Fruit fly (Drosophila melanogaster) whole organism, wandering third instar larva: ENCODE results near the gene gdl-ORF39.

Experiments
- Abd-B ChIP-seq: fragments of >200 bp; optimal IDR thresholded peaks from 2 replicates; lab custom pipeline; 2017; ENCODE audit warnings: missing biosample characterization, missing genetic modification characterization
- CG32264 ChIP-seq: fragments of 200-800 bp; sonication (Bioruptor generic); optimal IDR thresholded peaks from 2 replicates; lab custom pipeline; 2016; ENCODE audit warnings: missing biosample characterization, missing genetic modification characterization
- CG9705 ChIP-seq: fragments of 200-800 bp; sonication (Bioruptor generic); optimal IDR thresholded peaks from 2 replicates; lab custom pipeline; 2018; ENCODE audit warnings: missing biosample characterization, mild to moderate bottlenecking, missing genetic modification characterization
- CrebA ChIP-seq: fragments of 200-800 bp; sonication (Bioruptor generic); optimal IDR thresholded peaks from 2 replicates; lab custom pipeline; 2016; ENCODE audit warnings: missing biosample characterization, mild to moderate bottlenecking, missing genetic modification characterization, borderline replicate concordance
- Dfd ChIP-seq: fragments of >200 bp; optimal IDR thresholded peaks from 2 replicates; lab custom pipeline; 2017; ENCODE audit warnings: missing biosample characterization, missing genetic modification characterization
- Dif ChIP-seq: fragments of 200-275, 200-300 bp; sonication (Bioruptor generic); optimal IDR thresholded peaks from 2 replicates; lab custom pipeline; 2018; ENCODE audit warnings: missing biosample characterization, missing genetic modification characterization; ENCODE audit not compliant: partially characterized antibody
- GATAd ChIP-seq: sonication (Bioruptor generic); optimal IDR thresholded peaks from 2 replicates; lab custom pipeline; 2016; ENCODE audit warnings: missing biosample characterization, missing genetic modification characterization
- HLH106 ChIP-seq: fragments of 200-800 bp; optimal IDR thresholded peaks from 3 replicates; lab custom pipeline; 2019; ENCODE audit warnings: missing biosample characterization, mild to moderate bottlenecking, missing genetic modification characterization, moderate library complexity
- Hnf4 ChIP-seq: fragments of 200-800 bp; sonication (Bioruptor generic); optimal IDR thresholded peaks from 2 replicates; lab custom pipeline; 2016; ENCODE audit warnings: missing biosample characterization, mild to moderate bottlenecking, missing genetic modification characterization
- Hr78 ChIP-seq: fragments of >200 bp; optimal IDR thresholded peaks from 2 replicates; lab custom pipeline; 2017; ENCODE audit warnings: missing biosample characterization, missing genetic modification characterization
- Hr83 ChIP-seq: fragments of 200-300 bp; sonication (Bioruptor generic); optimal IDR thresholded peaks from 2 replicates; lab custom pipeline; 2016; ENCODE audit warnings: missing biosample characterization, mild to moderate bottlenecking, missing genetic modification characterization, moderate library complexity; ENCODE audit not compliant: poor library complexity, severe bottlenecking
- Jra ChIP-seq: sonication (Bioruptor generic); optimal IDR thresholded peaks from 2 replicates; lab custom pipeline; 2016; ENCODE audit warnings: missing biosample characterization, missing genetic modification characterization
- Mio ChIP-seq: sonication (Bioruptor generic); optimal IDR thresholded peaks from 2 replicates; lab custom pipeline; 2016; ENCODE audit warnings: missing biosample characterization, missing genetic modification characterization
- Myc ChIP-seq: fragments of >200 bp; optimal IDR thresholded peaks from 2 replicates; lab custom pipeline; 2017
- N ChIP-seq: fragments of >200 bp; optimal IDR thresholded peaks from 2 replicates; lab custom pipeline; 2018; ENCODE audit warnings: missing biosample characterization, missing external identifiers, missing genetic modification characterization
- OdsH ChIP-seq: fragments of 200-800 bp; sonication (Bioruptor generic); optimal IDR thresholded peaks from 2 replicates; lab custom pipeline; 2016; ENCODE audit warnings: missing biosample characterization, mild to moderate bottlenecking, missing genetic modification characterization
- Rel ChIP-seq, 2 experiments: fragments of 200-800 bp; sonication (Bioruptor generic) in 1 of 2; optimal IDR thresholded peaks; 2 replicates in 1 of 2; 3 replicates in 1 of 2; lab custom pipeline; 2016 to 2019; ENCODE audit warnings: mild to moderate bottlenecking in 2 of 2, missing biosample characterization in 2 of 2, missing genetic modification characterization in 2 of 2, moderate library complexity in 1 of 2
- Sp1 ChIP-seq: fragments of 200-800 bp; sonication (Bioruptor generic); optimal IDR thresholded peaks from 3 replicates; lab custom pipeline; 2019; ENCODE audit warnings: missing biosample characterization, mild to moderate bottlenecking, missing genetic modification characterization, moderate library complexity
- Vsx2 ChIP-seq: fragments of 200-300, 225-300 bp; sonication (Bioruptor generic); optimal IDR thresholded peaks from 2 replicates; lab custom pipeline; 2018; ENCODE audit warnings: missing biosample characterization, missing genetic modification characterization; ENCODE audit not compliant: partially characterized antibody
- br ChIP-seq: fragments of 200-800 bp; sonication (Bioruptor generic); optimal IDR thresholded peaks from 2 replicates; lab custom pipeline; 2016; ENCODE audit warnings: missing biosample characterization, missing genetic modification characterization
- brk ChIP-seq: fragments of 200-800 bp; sonication (Bioruptor generic); optimal IDR thresholded peaks from 2 replicates; lab custom pipeline; 2016; ENCODE audit warnings: missing biosample characterization, mild to moderate bottlenecking, missing genetic modification characterization
- dl ChIP-seq, 2 experiments: fragments of 175-275, 200-275 bp in 1 of 2; fragments of 200-275 bp in 1 of 2; sonication (Bioruptor generic); optimal IDR thresholded peaks; lab custom pipeline; 2018; ENCODE audit warnings: mild to moderate bottlenecking in 2 of 2, missing biosample characterization in 2 of 2, missing genetic modification characterization in 2 of 2, moderate library complexity in 2 of 2; ENCODE audit not compliant: partially characterized antibody in 2 of 2, insufficient read depth in 1 of 2
- dmrt93B ChIP-seq: fragments of 200-800 bp; sonication (Bioruptor generic); optimal IDR thresholded peaks from 2 replicates; lab custom pipeline; 2018; ENCODE audit warnings: missing biosample characterization, mild to moderate bottlenecking, missing genetic modification characterization
- dsf ChIP-seq: sonication (Bioruptor generic); optimal IDR thresholded peaks from 2 replicates; lab custom pipeline; 2016; ENCODE audit warnings: missing biosample characterization, missing genetic modification characterization, borderline replicate concordance
- ey ChIP-seq: fragments of 200-800 bp; sonication (Bioruptor generic); optimal IDR thresholded peaks from 2 replicates; lab custom pipeline; 2016; ENCODE audit warnings: missing biosample characterization, missing genetic modification characterization
- foxo ChIP-seq, 2 experiments: fragments of 200-800 bp; sonication (Bioruptor generic); optimal IDR thresholded peaks; 2 replicates in 1 of 2; 3 replicates in 1 of 2; lab custom pipeline; 2016 to 2017; ENCODE audit warnings: missing biosample characterization in 2 of 2, missing genetic modification characterization in 2 of 2
- fru ChIP-seq: fragments of 200-800 bp; sonication (Bioruptor generic); optimal IDR thresholded peaks from 3 replicates; lab custom pipeline; 2016; ENCODE audit warnings: missing biosample characterization, mild to moderate bottlenecking, missing genetic modification characterization
- h ChIP-seq: fragments of 200-800 bp; sonication (Bioruptor generic); optimal IDR thresholded peaks from 3 replicates; lab custom pipeline; 2016; ENCODE audit warnings: missing biosample characterization, mild to moderate bottlenecking, missing genetic modification characterization
- jim ChIP-seq: fragments of 175-275, 200-325 bp; sonication (Bioruptor generic); optimal IDR thresholded peaks from 2 replicates; lab custom pipeline; 2016; ENCODE audit warnings: missing biosample characterization, mild to moderate bottlenecking, missing genetic modification characterization
- lola ChIP-seq: fragments of >200 bp; optimal IDR thresholded peaks from 2 replicates; lab custom pipeline; 2017; ENCODE audit warnings: missing biosample characterization, missing genetic modification characterization
- pan ChIP-seq: fragments of >200 bp; optimal IDR thresholded peaks from 2 replicates; lab custom pipeline; 2017
- psq ChIP-seq: fragments of 200-800 bp; sonication (Bioruptor generic); optimal IDR thresholded peaks from 3 replicates; lab custom pipeline; 2017; ENCODE audit warnings: missing biosample characterization, mild to moderate bottlenecking, missing genetic modification characterization, moderate library complexity
- rgr ChIP-seq: fragments of 200-800 bp; sonication (Bioruptor generic); optimal IDR thresholded peaks from 3 replicates; lab custom pipeline; 2016; ENCODE audit warnings: missing biosample characterization, mild to moderate bottlenecking, missing genetic modification characterization
- sage ChIP-seq: fragments of 200-800 bp; sonication (Bioruptor generic); optimal IDR thresholded peaks from 2 replicates; lab custom pipeline; 2016; ENCODE audit warnings: missing biosample characterization, mild to moderate bottlenecking, missing genetic modification characterization
- sv ChIP-seq: fragments of 200-800 bp; sonication (Bioruptor generic); optimal IDR thresholded peaks from 3 replicates; lab custom pipeline; 2016; ENCODE audit warnings: missing biosample characterization, missing genetic modification characterization
- tai ChIP-seq: sonication (Bioruptor generic); optimal IDR thresholded peaks from 2 replicates; lab custom pipeline; 2016; ENCODE audit warnings: missing biosample characterization, missing genetic modification characterization
- usp ChIP-seq: fragments of >200 bp; optimal IDR thresholded peaks from 2 replicates; lab custom pipeline; 2017; ENCODE audit warnings: missing biosample characterization, missing genetic modification characterization
- woc ChIP-seq: sonication (Bioruptor generic); optimal IDR thresholded peaks from 2 replicates; lab custom pipeline; 2016; ENCODE audit warnings: missing biosample characterization, mild to moderate bottlenecking, missing genetic modification characterization

Gene gdl-ORF39

DNA sequence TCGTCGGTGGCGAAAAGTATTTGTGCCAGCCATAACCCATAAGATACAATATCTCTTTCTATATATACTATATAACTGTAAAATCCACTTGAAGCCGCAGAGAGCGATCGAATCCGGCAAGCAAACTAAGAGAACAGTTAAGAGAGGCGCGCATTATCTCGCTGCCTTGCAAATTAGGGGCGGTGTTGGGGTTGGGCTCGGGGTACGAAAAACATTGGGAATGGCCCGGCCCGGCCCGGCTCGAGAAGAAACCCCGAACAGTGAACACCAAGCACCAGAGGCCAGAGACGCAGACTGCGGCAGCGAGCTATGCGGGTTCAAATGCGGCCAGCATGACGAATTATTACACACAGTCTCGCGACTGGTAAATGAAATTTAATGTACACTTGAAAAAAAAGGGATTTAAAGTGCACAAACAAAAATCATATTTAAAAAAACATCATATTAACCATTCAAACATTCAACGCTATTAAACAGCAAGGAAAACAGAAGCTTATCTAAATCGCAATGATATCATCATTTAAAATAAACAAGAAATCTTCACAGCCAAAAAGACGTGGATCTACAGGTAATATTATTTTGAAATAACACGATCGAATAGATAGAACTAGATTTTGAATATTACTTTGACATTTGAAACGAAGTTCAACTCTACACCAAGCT lies 23.3 kb downstream of the gdl-ORF39 start:
- TF ChIP-seq Dfd, result no peak
- TF ChIP-seq N, result no peak
- TF ChIP-seq Mio (GFP tag; lab: Kevin White, UChicago), result no peak
- TF ChIP-seq foxo (GFP tag; optimal IDR thresholded peaks at IDR 0.05; lab: Kevin White, UChicago), result peak in 1 of 2 experiments; percentile 53
- TF ChIP-seq Myc (lab: Kevin White, UChicago), result no peak
- TF ChIP-seq lola, result no peak
- peak; percentile 63 for TF ChIP-seq CrebA (GFP tag; lab: Kevin White, UChicago)
- peak; percentile 13 for TF ChIP-seq CG32264
- no peak for TF ChIP-seq pan
- peak; percentile 21 for TF ChIP-seq psq (GFP tag; lab: Kevin White, UChicago)
- TF ChIP-seq Jra (GFP tag; lab: Kevin White, UChicago), result peak; percentile 25
- TF ChIP-seq Sp1 (GFP tag; lab: Kevin White, UChicago), result peak; percentile 26
- TF ChIP-seq Abd-B (GFP tag; lab: Kevin White, UChicago), result no peak
- TF ChIP-seq dsf, result no peak
- TF ChIP-seq fru, result peak; percentile 62
- peak; percentile 23 for TF ChIP-seq rgr (GFP tag; lab: Kevin White, UChicago)
- TF ChIP-seq jim, result no peak
- peak; percentile 68 for TF ChIP-seq sage
- no peak for TF ChIP-seq CG9705
- TF ChIP-seq Hr83 (GFP tag; lab: Kevin White, UChicago), result peak; percentile 28
- peak; percentile 67 for TF ChIP-seq dmrt93B
- peak; percentile 42 for TF ChIP-seq tai
- TF ChIP-seq woc (GFP tag; lab: Kevin White, UChicago), result peak; percentile 37
- no peak for TF ChIP-seq Hnf4 (GFP tag; lab: Kevin White, UChicago)
- peak; percentile 89 for TF ChIP-seq Dif
- no peak for TF ChIP-seq GATAd
- TF ChIP-seq OdsH (GFP tag; lab: Kevin White, UChicago), result no peak
- TF ChIP-seq br (GFP tag; lab: Kevin White, UChicago), result peak; percentile 21
- no peak for TF ChIP-seq Vsx2
- peak; percentile 71 for TF ChIP-seq HLH106
- TF ChIP-seq dl (GFP tag; optimal IDR thresholded peaks at IDR 0.05; lab: Kevin White, UChicago; ENCODE audit: insufficient read depth in 1 of 2, partially characterized antibody in 2 of 2), result peak; percentile 58 to 72
- TF ChIP-seq Rel (GFP tag; optimal IDR thresholded peaks at IDR 0.05; lab: Kevin White, UChicago), result peak; percentile 90
- peak; percentile 97 for TF ChIP-seq Rel (tag; optimal IDR thresholded peaks at IDR 0.05; lab: Kevin White, UChicago)
- peak; percentile 55 for TF ChIP-seq h (GFP tag; lab: Kevin White, UChicago)
- TF ChIP-seq usp (GFP tag; lab: Kevin White, UChicago), result no peak
- TF ChIP-seq sv (GFP tag; lab: Kevin White, UChicago), result no peak
- TF ChIP-seq ey, result peak; percentile 36
- TF ChIP-seq Hr78 (GFP tag; lab: Kevin White, UChicago), result no peak
- TF ChIP-seq brk (GFP tag; lab: Kevin White, UChicago), result peak; percentile 5

DNA sequence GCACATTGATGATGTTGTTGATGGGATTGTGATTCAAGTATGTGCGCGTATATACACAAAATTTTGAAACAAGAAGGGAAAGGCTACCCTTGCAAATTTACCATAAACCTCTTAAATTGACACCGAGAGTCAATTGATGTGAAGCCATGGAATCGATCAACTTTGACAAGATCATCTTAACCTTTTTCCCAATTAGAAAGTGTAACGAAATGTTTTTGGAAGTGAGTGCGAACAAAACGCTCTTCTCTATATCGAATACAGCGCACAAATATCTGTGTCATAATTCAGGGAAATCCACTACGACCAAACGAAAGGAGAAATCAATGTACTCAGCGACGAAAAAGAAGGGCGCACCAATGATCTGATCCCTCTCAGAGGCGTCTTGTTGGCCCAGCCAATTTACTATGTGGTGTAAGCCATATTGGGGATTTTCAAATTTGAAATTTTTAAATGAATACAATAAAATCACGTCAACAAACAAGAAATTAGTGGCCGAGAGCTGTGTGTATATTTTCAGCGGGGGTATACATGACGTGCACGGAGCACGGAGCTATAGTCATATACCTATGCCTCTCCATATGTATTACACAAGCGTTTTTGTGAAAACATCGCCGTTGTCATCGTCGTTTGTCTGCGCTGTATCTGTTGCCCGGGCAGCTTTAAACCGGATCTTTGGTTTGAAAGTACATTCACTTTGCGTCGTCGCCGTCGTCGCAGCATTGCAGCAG lies 24.3 kb downstream of the gdl-ORF39 start:
- no peak for TF ChIP-seq usp (GFP tag; lab: Kevin White, UChicago)
- peak; percentile 84 for TF ChIP-seq dmrt93B
- no peak for TF ChIP-seq dsf
- peak; percentile 92 for TF ChIP-seq OdsH (GFP tag; lab: Kevin White, UChicago)
- no peak for TF ChIP-seq Myc (lab: Kevin White, UChicago)
- TF ChIP-seq sv (GFP tag; lab: Kevin White, UChicago), result no peak
- TF ChIP-seq rgr (GFP tag; lab: Kevin White, UChicago), result peak; percentile 89
- no peak for TF ChIP-seq GATAd
- peak; percentile 60 for TF ChIP-seq CrebA (GFP tag; lab: Kevin White, UChicago)
- peak; percentile 59 to 92 for TF ChIP-seq foxo (GFP tag; optimal IDR thresholded peaks at IDR 0.05; lab: Kevin White, UChicago)
- TF ChIP-seq CG32264, result peak; percentile 55
- no peak for TF ChIP-seq Hr83 (GFP tag; lab: Kevin White, UChicago)
- peak; percentile 65 for TF ChIP-seq CG9705
- peak; percentile 1 for TF ChIP-seq Dif
- peak; percentile 8 for TF ChIP-seq brk (GFP tag; lab: Kevin White, UChicago)
- peak; percentile 23 for TF ChIP-seq Mio (GFP tag; lab: Kevin White, UChicago)
- peak; percentile 89 for TF ChIP-seq HLH106
- TF ChIP-seq pan, result no peak
- peak; percentile 93 for TF ChIP-seq woc (GFP tag; lab: Kevin White, UChicago)
- TF ChIP-seq ey, result peak; percentile 93
- TF ChIP-seq psq (GFP tag; lab: Kevin White, UChicago), result peak; percentile 74
- peak; percentile 62 for TF ChIP-seq Jra (GFP tag; lab: Kevin White, UChicago)
- peak; percentile 86 for TF ChIP-seq Sp1 (GFP tag; lab: Kevin White, UChicago)
- TF ChIP-seq fru, result peak; percentile 92
- no peak for TF ChIP-seq Vsx2
- peak; percentile 76 for TF ChIP-seq sage
- no peak for TF ChIP-seq Dfd
- peak; percentile 45 for TF ChIP-seq Rel (GFP tag; optimal IDR thresholded peaks at IDR 0.05; lab: Kevin White, UChicago)
- peak; percentile 84 for TF ChIP-seq Rel (tag; optimal IDR thresholded peaks at IDR 0.05; lab: Kevin White, UChicago)
- peak; percentile 80 for TF ChIP-seq tai
- peak; percentile 93 for TF ChIP-seq h (GFP tag; lab: Kevin White, UChicago)
- peak; percentile 63 for TF ChIP-seq Hnf4 (GFP tag; lab: Kevin White, UChicago)
- peak; percentile 92 for TF ChIP-seq br (GFP tag; lab: Kevin White, UChicago)
